Worm (Caenorhabditis elegans): ENCODE results near the gene Y54F10BM.22.

The Y54F10BM.22 gene

DNA sequence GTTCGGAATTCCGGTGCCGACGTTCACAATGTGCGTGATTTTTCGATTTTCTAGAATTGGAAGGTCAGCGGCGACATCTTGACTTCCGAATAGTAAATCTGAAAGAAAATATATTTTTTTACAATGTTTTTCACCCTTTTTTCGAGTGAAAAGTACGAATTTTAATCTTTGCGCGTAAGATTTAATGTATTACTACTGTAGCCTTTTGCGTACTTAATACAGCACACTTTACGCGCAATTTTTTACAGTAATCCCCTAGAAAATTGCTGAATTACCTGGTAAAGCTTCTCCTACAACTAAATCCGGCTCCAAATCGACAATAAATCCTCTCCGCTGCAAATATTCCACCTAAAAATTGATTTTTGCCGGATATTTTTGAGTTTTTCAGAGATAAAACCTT is 49.7 kb downstream of the Y54F10BM.22 start:
- no peak for TF ChIP-seq zip-8 (tag; optimal IDR thresholded peaks at IDR 0.05)
- no peak for TF ChIP-seq ham-2 (GFP tag; optimal IDR thresholded peaks at IDR 0.05)

- TF ChIP-seq lsy-2 (tag; optimal IDR thresholded peaks at IDR 0.05) (peak; percentile 44), sptf-1 (tag; optimal IDR thresholded peaks at IDR 0.05) (peak; percentile 28), flh-1 (GFP tag; optimal IDR thresholded peaks at IDR 0.05) (no peak)
Measured at ce11 chrIII:2331033-2331625, 50.4 kb downstream of the Y54F10BM.22 start, which contains the start of the genes Y54F10BM.13 and ppm-1.D. Y54F10BM.13 (minus strand) TSS chrIII:2331083. ppm-1.D (plus strand) TSS chrIII:2331572.

Measured in whole organism, mixed stage, embryonic.